Worm (Caenorhabditis elegans) whole organism, L4/young adult: ENCODE data around the gene tag-180.

ENCODE experiments used
- W03F9.2 ChIP-seq: fragments of 150-350 bp; optimal IDR thresholded peaks from 2 replicates; lab custom pipeline; 2014; ENCODE audit warnings: missing biosample characterization, missing genetic modification characterization
- dao-5 ChIP-seq: sonication (generic microtip); optimal IDR thresholded peaks from 2 replicates; lab custom pipeline; 2016; ENCODE audit warnings: missing genotype, missing genetic modification characterization, moderate library complexity, missing compliant biosample characterization
- him-1 ChIP-seq: sonication (generic microtip); optimal IDR thresholded peaks from 2 replicates; lab custom pipeline; 2016; ENCODE audit warnings: missing genotype, missing genetic modification reagents, missing genetic modification characterization, missing compliant biosample characterization

tag-180 gene

DNA sequence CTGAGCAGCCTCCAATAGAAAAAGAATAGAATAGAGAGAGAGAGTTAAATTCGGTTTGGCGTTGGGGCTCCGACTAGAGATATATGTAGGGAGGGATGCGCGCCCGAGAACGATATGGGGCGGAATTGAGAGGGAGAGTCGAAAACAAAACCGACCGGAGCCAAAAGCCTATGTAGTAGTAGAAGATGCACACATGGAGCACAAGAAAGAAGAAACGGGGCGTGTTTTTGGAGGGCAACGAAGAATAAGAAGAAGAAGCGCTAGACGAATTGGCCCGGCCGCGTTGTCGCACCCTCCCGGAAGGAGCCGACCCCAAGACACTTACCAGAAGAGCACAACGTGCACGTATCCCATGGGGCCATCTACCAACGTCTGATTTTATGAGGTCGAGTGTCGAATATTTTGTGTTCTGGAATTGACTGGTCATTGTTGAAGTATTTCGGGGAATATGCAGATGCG lies at the start of gene tag-180:
TSS of gene tag-180 (minus strand) at position 409 of the 459 bp plus-strand sequence.
- TF ChIP-seq W03F9.2 (tag; lab: Kevin White, UChicago) (no peak), dao-5 (tag; lab: Kevin White, UChicago) (no peak), him-1 (tag; lab: Kevin White, UChicago) (no peak)

DNA sequence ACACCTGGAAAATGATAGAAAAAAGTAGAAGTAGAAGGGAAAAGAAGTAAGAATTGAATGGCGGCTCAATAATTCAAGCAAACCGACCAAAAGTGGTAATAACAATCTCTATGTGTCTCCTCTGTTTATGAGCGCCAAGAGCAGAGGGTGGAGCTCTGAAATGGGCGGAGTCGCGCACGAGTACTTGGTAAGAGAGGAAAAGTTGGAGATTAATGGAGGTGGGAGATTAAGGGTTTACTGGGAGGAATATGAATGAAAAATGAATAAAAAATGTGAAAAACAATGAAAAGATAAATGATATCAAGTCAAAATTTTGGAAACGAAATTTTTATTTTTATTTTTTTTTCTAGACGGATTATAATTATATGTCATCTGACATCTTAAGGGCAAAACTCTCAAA lies 48.5 kb upstream of the tag-180 start:
- TF ChIP-seq dao-5 (tag; lab: Kevin White, UChicago), result no peak
- TF ChIP-seq W03F9.2 (tag; lab: Kevin White, UChicago), result no peak
- no peak for TF ChIP-seq him-1 (tag; lab: Kevin White, UChicago)

DNA sequence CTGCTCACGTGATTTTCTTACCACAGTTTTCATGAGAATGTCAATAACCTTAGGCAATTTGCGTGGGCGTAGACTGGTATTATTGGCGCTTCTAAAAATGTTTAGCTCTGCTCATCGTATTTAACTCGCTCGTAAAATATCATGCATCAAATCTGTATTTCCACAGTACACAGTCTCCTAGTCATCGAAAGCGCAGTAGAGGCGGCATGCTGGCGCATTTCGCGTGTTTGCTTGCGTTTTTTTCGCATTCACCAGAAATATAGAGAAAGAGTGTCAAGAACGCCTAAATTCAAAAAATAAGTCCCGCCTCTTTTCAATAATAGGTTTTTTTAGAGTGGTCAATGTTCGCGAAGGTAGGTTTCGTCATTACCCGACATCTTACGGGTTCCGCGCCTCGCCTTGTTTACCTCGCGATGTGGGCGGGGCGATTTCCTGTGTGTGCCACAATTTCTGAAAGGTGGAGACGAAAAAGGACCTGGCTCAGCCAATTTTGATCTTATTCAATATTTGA lies 47.4 kb upstream of the tag-180 start:
- TF ChIP-seq W03F9.2 (tag; lab: Kevin White, UChicago) (peak; percentile 10), him-1 (tag; lab: Kevin White, UChicago) (no peak)

DNA sequence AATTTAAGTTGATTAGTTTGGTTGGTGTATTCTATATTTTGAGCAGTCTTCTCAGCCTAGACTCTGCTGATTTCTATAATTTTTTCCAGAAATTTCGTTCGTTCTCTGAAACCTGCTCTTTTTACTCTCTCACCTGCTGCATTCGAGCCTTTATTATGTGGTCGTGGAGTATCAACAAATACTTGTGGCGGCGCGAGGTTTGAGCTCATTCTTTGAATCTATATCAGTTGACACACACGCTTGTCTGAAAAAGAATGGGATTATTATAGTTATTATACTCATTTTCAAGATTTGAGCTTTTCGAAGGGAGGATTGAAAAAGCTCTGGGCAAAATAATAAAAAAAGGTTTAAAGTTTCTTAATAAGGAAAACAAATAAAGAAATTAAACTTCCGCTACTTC lies 46.8 kb upstream of the tag-180 start:
- TF ChIP-seq W03F9.2 (tag; lab: Kevin White, UChicago) (no peak), dao-5 (tag; lab: Kevin White, UChicago) (no peak), him-1 (tag; lab: Kevin White, UChicago) (no peak)

DNA sequence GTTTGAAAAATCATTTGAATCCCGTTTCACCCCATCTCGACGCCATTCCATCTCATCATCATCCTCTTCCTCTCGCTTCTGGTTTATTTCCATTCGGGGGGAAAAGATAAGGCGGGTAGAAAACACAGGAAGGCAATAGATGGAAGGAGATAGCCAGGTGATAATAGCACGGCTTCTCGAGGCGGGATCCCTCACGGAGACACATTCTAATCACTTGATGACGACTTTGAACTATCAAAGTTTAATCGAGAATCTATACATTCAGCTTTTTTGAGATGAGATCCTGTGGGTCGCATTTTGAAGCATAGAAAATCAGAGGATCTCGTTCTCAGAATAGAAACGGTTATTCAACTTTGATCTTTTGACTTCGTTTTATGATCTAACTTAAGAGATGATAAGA lies 42.8 kb upstream of the tag-180 start, which contains the start of gene C33B4.2:
TSS of gene C33B4.2 (minus strand) at position 165 of the 400 bp plus-strand sequence.
- no peak for TF ChIP-seq dao-5 (tag; lab: Kevin White, UChicago)
- no peak for TF ChIP-seq him-1 (tag; lab: Kevin White, UChicago)
- no peak for TF ChIP-seq W03F9.2 (tag; lab: Kevin White, UChicago)

DNA sequence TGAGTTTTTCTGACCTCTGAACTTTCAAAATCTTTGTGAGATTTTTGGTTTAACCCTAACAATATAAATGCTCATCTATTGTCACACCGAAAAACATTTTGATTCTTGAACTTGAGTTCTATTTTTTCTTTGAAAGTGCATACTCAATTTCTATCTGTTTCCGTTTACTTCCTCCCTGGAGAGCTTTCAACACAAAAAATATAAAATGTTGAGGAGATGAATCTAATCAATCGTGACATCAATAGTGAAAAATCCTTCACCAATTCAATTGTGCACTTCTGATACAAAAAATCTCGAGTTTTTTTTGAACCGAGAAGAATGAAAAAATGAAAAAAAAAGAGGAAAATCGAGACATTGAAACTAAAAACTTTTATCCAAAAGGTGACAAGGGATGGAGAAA lies 32.5 kb upstream of the tag-180 start:
- TF ChIP-seq W03F9.2 (tag; lab: Kevin White, UChicago), result no peak

DNA sequence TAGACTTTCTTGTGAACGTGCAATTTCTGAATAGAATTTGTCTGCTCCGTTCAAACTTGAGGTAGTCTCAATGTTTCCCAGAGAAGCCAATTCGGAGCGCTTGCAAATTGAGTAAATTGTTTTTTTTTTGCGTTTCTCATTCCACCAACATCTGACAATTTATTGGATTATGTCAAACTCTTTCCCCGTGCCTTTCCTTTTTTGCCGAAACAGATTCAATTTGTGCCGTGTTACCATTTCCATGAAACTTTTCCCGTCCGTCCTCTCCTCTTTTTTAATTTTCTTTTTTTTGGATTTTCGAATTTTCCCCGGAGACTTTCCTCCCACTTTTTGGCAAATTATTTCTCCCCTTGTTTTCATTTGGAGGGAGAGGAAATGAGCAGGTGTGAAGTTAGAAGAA lies 24.2 kb upstream of the tag-180 start:
- TF ChIP-seq him-1 (tag; lab: Kevin White, UChicago) (no peak), dao-5 (tag; lab: Kevin White, UChicago) (no peak), W03F9.2 (tag; lab: Kevin White, UChicago) (no peak)

DNA sequence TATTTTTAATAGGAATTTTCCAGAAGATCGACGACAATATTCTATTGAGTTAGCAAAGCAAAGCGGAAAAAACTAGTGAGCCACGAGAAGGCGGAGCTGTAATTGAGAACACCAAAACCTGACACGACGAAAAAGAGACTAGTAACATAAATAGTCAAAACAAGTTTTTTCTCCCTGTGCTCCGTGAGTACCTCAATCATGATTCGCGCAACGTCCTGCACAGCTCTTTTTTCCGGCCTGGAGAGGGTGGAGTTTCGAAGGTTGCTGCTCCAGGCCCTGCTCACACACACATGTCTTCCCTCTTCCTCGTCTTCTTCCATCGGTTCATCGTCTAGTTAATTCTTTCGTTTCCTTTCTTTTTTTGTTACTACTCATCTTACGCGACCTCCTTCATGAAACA lies 22.4 kb upstream of the tag-180 start, which contains the start of gene clh-2:
TSS of gene clh-2 (plus strand) at position 301 of the 400 bp plus-strand sequence.
- TF ChIP-seq W03F9.2 (tag; lab: Kevin White, UChicago), result no peak
- TF ChIP-seq dao-5 (tag; lab: Kevin White, UChicago), result no peak
- no peak for TF ChIP-seq him-1 (tag; lab: Kevin White, UChicago)

DNA sequence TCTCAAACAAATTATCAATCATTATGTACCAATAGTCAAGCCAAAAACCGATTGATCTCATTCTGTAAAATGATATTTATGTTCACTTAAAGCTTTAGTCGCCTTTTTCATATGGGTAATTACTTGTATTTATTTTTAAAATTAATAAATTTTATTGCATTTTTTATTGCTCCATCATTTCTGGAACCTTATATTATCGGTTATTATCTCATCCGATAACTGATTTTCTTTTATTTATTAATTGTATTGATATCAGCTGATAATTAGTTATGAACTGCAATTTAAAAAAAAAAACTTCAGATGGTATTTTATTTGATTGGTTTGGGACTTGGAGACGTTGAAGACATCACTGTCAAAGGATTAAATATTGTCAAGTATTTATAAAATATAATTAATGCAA lies 20.7 kb upstream of the tag-180 start, which contains the start of gene dph-5:
TSS of gene dph-5 (plus strand) at position 301 of the 400 bp plus-strand sequence.
- no peak for TF ChIP-seq him-1 (tag; lab: Kevin White, UChicago)

DNA sequence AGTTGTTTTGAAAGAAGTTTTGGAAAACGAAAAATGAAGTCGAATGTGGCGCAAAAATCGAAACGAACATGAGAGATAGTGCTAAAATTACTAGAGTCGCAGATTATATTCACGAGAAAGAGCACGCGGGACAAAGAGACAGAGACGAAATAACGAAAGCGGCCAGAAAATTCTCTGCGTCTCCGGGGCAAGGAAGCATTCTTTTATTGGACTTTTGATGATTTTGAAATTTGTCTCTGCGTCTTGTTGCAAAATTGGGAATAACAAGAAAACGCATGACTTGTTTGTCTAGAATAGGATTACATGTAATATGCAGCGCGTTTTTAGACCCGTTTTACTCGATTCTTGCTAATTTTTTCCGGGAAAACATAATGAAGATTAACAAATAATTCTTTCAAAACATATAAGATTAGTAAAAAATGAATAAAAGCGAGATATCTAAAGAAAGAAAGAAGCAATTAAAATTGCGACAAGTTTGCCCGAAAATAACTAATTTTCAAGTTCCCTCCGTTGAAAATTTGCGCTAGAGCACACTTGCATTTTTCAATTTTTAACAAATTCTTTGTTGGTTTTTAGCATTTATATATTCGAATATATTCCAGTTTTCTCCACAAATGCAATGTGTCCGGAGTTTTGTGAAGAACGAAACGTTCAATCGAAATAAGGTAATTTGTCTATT lies 18.8 kb upstream of the tag-180 start, which contains the start of the genes B0491.6 and pigm-1:
TSS of gene B0491.6 (minus strand) at position 466 of the 679 bp plus-strand sequence.
TSS of gene pigm-1 (plus strand) at position 568 of the 679 bp plus-strand sequence.
- peak; percentile 20 for TF ChIP-seq W03F9.2 (tag; lab: Kevin White, UChicago)
- no peak for TF ChIP-seq dao-5 (tag; lab: Kevin White, UChicago)
- TF ChIP-seq him-1 (tag; lab: Kevin White, UChicago), result peak; percentile 27

DNA sequence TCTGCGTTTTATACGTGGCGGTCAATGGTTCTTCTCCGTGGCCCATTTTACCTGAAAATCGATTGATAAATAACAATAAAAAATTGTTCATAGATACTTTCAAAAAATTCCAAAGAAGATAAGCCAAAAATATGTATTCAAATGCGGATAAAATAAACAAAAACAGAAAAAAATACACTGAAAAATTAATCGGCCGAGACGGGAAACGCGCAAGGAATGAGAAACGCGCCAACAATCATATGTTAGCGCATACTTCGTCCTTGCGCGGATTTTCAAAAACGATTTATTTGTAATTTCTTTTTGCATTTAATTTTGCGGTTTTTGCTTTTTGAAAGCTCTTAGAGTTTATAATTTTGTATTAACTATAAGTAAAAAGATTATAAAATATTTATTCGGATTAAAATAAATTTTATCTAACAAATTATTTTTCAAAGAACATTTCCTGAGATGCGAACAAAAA lies 16.4 kb upstream of the tag-180 start, which contains the start of gene nduf-11:
TSS of gene nduf-11 (minus strand) at position 51 of the 460 bp plus-strand sequence.
- TF ChIP-seq W03F9.2 (tag; lab: Kevin White, UChicago), result peak; percentile 87
- peak; percentile 45 for TF ChIP-seq him-1 (tag; lab: Kevin White, UChicago)
- no peak for TF ChIP-seq dao-5 (tag; lab: Kevin White, UChicago)

DNA sequence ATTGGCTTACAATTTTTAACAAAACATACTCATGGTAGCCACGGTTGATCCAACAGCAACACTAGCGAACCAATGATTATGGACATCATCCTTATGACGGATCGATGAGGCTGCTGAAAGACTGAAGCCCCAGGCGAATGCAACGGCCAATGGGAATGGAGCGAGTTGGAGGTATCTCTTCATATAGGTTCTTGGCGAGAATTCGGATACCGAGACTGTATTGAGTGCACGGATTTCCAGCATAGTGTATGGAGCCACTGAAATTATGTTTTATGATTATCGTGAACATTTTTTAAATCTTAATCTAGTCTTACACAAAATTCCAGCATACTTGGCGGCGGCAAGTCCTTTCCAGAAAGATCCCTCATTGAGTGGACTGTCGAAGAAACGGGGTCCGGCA lies 15.3 kb upstream of the tag-180 start:
- no peak for TF ChIP-seq W03F9.2 (tag; lab: Kevin White, UChicago)
- no peak for TF ChIP-seq him-1 (tag; lab: Kevin White, UChicago)
- no peak for TF ChIP-seq dao-5 (tag; lab: Kevin White, UChicago)

DNA sequence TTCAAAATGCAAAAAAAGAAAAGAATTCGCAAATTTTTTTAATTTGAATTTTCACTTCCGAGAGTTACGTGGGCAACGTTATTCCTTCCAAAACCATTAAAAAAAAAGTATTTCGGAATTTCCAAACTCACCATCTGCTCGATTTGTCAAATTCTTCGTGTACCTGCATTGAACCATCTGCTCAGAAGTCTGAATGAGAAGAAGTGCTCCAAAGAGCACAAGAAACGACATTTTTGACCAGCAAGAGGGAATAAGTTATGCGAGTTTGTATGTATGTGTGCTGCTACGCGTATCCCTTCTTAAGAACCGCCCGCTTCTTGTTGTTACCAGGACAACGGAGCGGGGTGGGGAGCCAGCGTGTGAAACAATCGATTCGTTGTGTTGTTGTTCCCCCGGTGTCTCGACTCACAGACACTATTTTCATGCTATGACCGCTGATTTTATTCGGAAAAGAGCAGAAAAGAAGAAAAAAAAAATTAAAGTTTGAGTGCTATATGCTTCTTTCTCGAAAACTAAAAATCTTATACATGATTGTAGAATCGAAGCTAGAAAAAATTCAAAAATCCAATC lies 14.2 kb upstream of the tag-180 start, which contains the start of gene lgc-20:
TSS of gene lgc-20 (minus strand) at position 311 of the 570 bp plus-strand sequence.
- TF ChIP-seq dao-5 (tag; lab: Kevin White, UChicago) (no peak), him-1 (tag; lab: Kevin White, UChicago) (no peak), W03F9.2 (tag; lab: Kevin White, UChicago) (no peak)
